Worm (Caenorhabditis elegans): ENCODE data around the gene degl-2.

DNA sequence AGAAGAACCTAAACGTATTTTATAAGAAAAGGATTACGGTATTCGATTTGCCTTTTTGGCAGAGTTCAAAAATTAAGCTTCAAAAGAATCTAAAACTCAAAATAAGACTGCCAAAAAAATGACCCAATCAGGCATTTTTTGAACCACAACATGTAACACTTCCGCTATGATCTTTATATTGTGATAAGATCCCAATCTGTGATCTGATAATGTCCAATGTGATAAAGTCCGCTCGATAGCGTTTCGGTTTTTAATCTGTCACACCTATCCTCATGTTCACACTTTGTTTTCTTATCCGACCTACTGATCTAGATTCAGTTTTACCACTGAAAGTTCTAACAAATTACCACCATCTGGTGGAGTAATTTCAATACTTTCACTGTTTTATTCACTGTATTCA, 29.2 kb upstream of the degl-2 start:
- TF ChIP-seq nhr-11 (tag; optimal IDR thresholded peaks at IDR 0.05) (no peak), mdl-1 (tag; optimal IDR thresholded peaks at IDR 0.05) (no peak), nhr-129 (tag; optimal IDR thresholded peaks at IDR 0.05) (no peak), ama-1 (optimal IDR thresholded peaks at IDR 0.05) (no peak), egl-27 (tag; optimal IDR thresholded peaks at IDR 0.05) (no peak)

All from whole organism, L2 larva.